Fruit fly (Drosophila melanogaster) ovary, adult (tissue): ENCODE data around the gene CG17738.

ENCODE experiments used
- CG17801 ChIP-seq: fragments of 200-800 bp; optimal IDR thresholded peaks from 2 replicates; lab custom pipeline; 2019; ENCODE audit warnings: missing biosample characterization, mild to moderate bottlenecking, missing genetic modification characterization, moderate library complexity; ENCODE audit not compliant: partially characterized antibody

Gene CG17738

DNA sequence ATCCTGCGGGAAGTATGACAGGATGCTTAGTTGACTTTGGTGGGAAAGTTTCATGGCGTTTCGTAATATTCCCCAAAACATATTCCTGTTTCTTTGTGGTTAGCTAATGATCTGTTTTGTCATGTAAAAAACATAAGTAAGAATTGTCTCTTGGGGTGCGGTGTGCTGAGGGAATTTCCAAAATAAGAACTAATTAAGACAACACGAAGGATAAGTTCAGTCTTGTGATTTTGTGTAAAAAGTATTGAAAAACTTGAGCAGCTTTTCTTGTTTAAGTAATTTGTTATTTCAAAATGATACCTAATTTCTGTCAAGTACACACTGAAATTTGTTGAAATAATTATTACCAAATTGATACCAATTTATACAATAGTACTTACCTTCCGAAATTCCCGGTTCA lies 16.8 kb upstream of the CG17738 start, which contains the start of gene CG3942:
Gene CG3942, plus strand, starts transcription at position 301 of the 400 bp plus-strand sequence.
- no peak for TF ChIP-seq CG17801

- no peak for TF ChIP-seq CG17801
These were observed 12.3 kb upstream of the CG17738 start, which contains the start of the genes CG44037 and svp for dm6 chr3R:12258437-12258836. Gene CG44037, plus strand, starts transcription at chr3R:12258737. Gene svp, plus strand, starts transcription at chr3R:12258737.

DNA sequence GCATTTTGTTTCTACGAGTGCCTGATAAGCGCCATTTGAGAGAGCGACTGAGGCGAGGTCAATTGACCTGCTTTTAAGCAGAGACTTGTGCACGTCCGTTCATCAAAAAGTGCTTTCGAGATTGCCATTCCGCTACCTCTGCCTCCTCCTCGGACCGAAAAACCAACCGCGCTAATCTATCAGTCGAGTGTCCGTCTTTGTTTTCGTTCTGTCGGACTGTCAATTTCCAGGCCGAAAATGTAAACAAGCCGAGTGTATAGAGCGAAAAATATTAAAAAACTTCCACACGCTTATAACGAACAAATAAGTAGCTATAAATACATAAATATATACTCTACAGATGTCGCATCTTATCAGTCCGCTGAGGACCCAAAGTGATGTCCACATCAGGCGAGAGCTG lies 11.7 kb upstream of the CG17738 start:
- no peak for TF ChIP-seq CG17801

dm6 chr3R:12259819-12260218 lies 10.9 kb upstream of the CG17738 start:
- no peak for TF ChIP-seq CG17801

DNA sequence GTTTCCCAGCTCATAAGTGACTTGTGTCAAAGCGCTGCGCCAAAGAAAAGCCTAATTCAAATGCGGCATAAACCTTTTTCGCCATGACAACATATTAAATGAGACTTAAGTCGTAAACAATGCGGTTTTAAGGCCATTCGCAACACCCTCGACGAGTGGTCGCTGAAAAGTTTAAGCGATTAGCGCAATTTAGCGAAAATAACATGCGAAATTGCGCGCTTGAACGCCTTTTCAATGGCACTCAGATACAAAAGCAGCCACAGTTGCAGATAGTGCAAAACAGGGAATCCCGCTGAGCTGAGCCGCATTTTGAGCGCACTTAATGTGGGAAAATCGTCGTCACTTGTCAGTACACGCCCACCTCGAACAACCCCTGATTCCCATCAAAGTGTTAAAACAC lies 10.0 kb upstream of the CG17738 start, which contains the start of gene CG44038:
Gene CG44038, plus strand, starts transcription at position 301 of the 400 bp plus-strand sequence.
- TF ChIP-seq CG17801: no peak

dm6 chr3R:12269889-12270403 lies 744 bp upstream of the CG17738 start:
- no peak for TF ChIP-seq CG17801

DNA sequence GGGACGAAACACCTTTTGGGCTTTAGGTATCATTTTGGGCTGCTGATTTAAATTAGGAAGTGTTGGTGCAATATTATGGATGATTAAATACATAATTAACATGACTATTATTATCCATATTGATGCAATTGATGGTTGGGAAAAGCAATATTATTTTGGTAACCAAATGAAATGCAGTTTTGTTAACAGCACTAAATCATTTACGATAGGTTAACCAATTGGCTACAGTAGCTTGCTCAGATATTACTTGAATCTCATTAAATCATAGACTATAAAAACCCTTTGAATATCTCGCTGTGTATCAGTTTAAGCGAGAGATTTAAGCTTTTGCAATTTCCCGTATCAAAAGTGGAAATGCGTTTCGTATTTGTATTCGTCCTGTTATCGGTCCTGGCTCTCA lies 2.1 kb downstream of the CG17738 start, which contains the start of gene Sfp87B:
Gene Sfp87B, plus strand, starts transcription at position 301 of the 400 bp plus-strand sequence.
- no peak for TF ChIP-seq CG17801

- TF ChIP-seq CG17801: no peak
These were observed 8.3 kb downstream of the CG17738 start for dm6 chr3R:12279019-12279418.

DNA sequence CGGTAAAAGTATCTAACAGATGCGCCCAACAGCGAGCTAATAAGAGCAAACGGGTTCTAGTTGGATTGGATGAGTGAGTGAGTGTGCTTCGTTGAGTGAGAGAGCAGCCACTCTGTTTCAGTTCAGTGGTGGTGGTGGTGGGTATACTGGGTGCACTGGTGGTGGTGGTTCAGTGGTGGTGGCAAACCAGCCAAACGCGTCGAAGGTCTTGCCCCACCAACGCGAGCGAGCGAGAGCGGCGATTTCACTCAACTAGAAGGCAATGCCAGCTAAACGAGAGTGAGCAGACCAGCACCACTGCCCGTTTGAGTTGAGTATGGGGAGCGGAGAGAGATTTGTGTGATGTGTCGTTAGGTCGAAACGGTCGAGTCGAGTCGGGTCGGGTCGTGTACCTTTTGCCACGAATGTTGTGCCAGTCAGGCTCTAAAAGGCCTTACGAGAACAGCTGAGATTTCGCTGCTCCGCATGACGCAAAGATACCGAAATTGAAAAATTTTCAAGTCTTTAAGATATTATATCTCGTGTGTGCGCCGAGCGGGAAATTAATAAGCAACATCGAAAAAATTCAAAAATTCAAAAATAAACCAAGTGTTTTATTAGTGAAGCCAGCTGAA lies 10.1 kb downstream of the CG17738 start:
- TF ChIP-seq CG17801: no peak

DNA sequence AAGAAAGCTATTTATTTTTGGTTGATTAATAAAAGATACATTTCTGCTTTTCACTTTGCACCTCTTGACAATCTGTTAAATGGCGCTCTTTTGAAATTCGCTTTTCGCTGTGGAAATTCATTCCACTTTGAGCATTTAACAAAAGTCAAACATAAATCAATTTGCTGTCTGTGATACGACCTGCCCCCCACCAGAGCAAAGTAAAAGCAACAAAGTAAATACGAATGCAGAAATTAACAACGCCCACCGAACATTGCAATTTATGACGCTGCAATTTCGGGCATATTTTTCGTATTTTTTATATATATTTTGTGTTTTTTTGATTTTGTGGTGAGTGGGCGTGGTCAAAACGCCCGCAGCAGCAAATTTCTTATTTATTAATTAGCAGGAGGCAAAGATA lies 14.9 kb downstream of the CG17738 start:
- TF ChIP-seq CG17801: no peak

dm6 chr3R:12288580-12289299 lies 18.1 kb downstream of the CG17738 start:
- TF ChIP-seq CG17801: no peak

dm6 chr3R:12290466-12291237 lies 20.0 kb downstream of the CG17738 start:
- TF ChIP-seq CG17801: no peak

DNA sequence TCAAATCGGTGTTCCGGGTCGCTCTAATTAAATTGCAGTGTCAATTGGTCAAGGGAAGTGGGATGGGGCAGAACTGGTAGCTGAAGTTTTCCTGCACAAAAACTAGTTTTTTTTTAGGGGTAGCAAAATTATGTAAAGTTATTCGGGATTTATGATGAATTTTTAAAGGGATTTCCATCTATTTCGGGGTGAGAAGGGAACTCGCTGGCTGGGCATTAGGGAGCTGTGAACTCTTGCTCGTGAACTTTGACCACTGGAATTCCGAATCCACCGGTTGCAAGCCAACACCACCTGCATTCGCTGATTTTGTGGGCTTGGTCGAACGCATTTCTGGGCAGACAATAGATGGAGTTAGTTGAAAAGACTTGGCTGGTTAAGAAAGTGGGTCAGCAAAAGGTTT lies 21.2 kb downstream of the CG17738 start:
- no peak for TF ChIP-seq CG17801

DNA sequence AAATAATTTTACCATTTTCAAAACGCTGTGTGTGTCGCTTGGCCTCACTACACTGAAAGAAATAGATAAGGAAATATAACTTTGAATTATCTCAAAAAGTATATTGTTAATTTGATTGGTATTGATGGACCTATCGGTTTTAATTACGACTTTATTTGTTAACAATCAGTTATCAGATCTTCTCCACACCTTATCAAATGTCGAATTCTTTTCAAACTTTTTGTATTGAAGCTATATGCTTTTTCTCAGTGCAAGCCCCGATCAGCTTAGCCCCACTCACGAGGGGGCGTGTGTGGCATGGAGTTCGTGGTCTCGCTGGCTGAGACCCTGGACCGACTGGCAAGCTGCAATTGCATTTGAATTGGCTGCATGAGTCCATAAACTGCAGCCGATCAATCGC lies 26.6 kb downstream of the CG17738 start:
- TF ChIP-seq CG17801: no peak

dm6 chr3R:12301528-12301927 lies 30.8 kb downstream of the CG17738 start:
- no peak for TF ChIP-seq CG17801

DNA sequence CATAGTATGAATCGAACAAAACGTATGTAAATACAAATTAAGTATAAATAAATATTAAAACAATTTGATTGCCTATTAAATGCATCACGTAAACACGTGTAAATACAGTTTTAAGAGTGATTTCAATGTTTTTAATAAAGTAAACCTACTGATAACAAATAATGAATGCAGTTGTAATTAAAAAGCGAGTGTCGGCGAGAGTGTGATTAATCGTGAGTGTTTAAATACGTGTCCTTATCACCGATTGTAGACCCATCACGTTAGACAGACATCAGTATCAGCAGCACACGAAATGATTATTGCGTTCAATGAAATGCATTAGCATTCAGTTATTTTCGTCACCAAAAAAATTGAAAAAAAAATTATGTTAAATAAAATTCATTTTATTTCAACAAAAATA lies 32.2 kb downstream of the CG17738 start:
- TF ChIP-seq CG17801: no peak

- no peak for TF ChIP-seq CG17801
These were observed 36.9 kb downstream of the CG17738 start for dm6 chr3R:12307569-12307968.
